Fruit fly (Drosophila melanogaster) whole organism, larva: Measurements from ENCODE around the gene snz.

Experiments used
- noc ChIP-seq: fragments of 200-800 bp; sonication (Bioruptor generic); optimal IDR thresholded peaks from 3 replicates; lab custom pipeline; 2019; ENCODE audit warnings: missing biosample characterization, mild to moderate bottlenecking, missing genetic modification characterization, moderate library complexity

Gene snz

dm6 chrX:7911983-7912630 lies at the start of gene snz:
TSS of gene snz (plus strand) at chrX:7912089.
- TF ChIP-seq noc (tag; lab: Kevin White, UChicago): no peak

dm6 chrX:7866868-7867267 lies 45.0 kb upstream of the snz start, which contains the start of gene Ir7b:
TSS of gene Ir7b (minus strand) at chrX:7866968.
- no peak for TF ChIP-seq noc (tag; lab: Kevin White, UChicago)

- no peak for TF ChIP-seq noc (tag; lab: Kevin White, UChicago)
Measured at dm6 chrX:7873172-7873930, 38.5 kb upstream of the snz start, which contains the start of gene dec. TSS of gene dec (minus strand) at chrX:7873222.

- TF ChIP-seq noc (tag; lab: Kevin White, UChicago): no peak
Measured at dm6 chrX:7874094-7874493, 37.8 kb upstream of the snz start, which contains the start of gene Ir7c. TSS of gene Ir7c (plus strand) at chrX:7874394.

dm6 chrX:7878736-7879135 lies 33.2 kb upstream of the snz start, which contains the start of gene Ir7d:
TSS of gene Ir7d (minus strand) at chrX:7878836.
- no peak for TF ChIP-seq noc (tag; lab: Kevin White, UChicago)

- no peak for TF ChIP-seq noc (tag; lab: Kevin White, UChicago)
Measured at dm6 chrX:7881579-7881978, 30.3 kb upstream of the snz start, which contains the start of gene Ir7e. TSS of gene Ir7e (minus strand) at chrX:7881679.

- no peak for TF ChIP-seq noc (tag; lab: Kevin White, UChicago)
Measured at dm6 chrX:7883926-7884325, 28.0 kb upstream of the snz start, which contains the start of gene Ir7f. TSS of gene Ir7f (minus strand) at chrX:7884026.

- TF ChIP-seq noc (tag; lab: Kevin White, UChicago): no peak
Measured at dm6 chrX:7884360-7884759, 27.5 kb upstream of the snz start, which contains the start of gene Ir7g. TSS of gene Ir7g (plus strand) at chrX:7884660.

- TF ChIP-seq noc (tag; lab: Kevin White, UChicago): peak; percentile 71
Measured at dm6 chrX:7888386-7889024, 23.4 kb upstream of the snz start, which contains the start of gene Acat1. TSS of gene Acat1 (minus strand) at chrX:7888785.

- no peak for TF ChIP-seq noc (tag; lab: Kevin White, UChicago)
Measured at dm6 chrX:7891596-7892538, 20.0 kb upstream of the snz start, which contains the start of gene Nek2. TSS of gene Nek2 (minus strand) at chrX:7891646.

dm6 chrX:7892539-7892899 lies 19.4 kb upstream of the snz start:
- peak; percentile 3 for TF ChIP-seq noc (tag; lab: Kevin White, UChicago)

dm6 chrX:7893411-7894122 lies 18.3 kb upstream of the snz start, which contains the start of the genes CG45089, ND-MNLL and p115:
TSS of gene CG45089 (minus strand) at chrX:7893798.
TSS of gene ND-MNLL (minus strand) at chrX:7893798.
TSS of gene p115 (plus strand) at chrX:7894031.
- TF ChIP-seq noc (tag; lab: Kevin White, UChicago): peak; percentile 55

- TF ChIP-seq noc (tag; lab: Kevin White, UChicago): no peak
Measured at dm6 chrX:7900659-7901058, 11.2 kb upstream of the snz start.
